Fruit fly (Drosophila melanogaster) whole organism, prepupa: ENCODE results near the gene comm3.

Experiments used
- Blimp-1 ChIP-seq: fragments of 200-800 bp; sonication (Bioruptor generic); optimal IDR thresholded peaks from 3 replicates; lab custom pipeline; 2017; ENCODE audit warnings: missing biosample characterization, missing genetic modification characterization, mild to moderate bottlenecking, moderate library complexity, missing genetic modification reagents
- CG11902 ChIP-seq: fragments of 200-800 bp; sonication (Bioruptor generic); optimal IDR thresholded peaks from 3 replicates; lab custom pipeline; 2016; ENCODE audit warnings: missing biosample characterization, missing genetic modification characterization
- CG15336 ChIP-seq: fragments of 200-800 bp; sonication (Bioruptor generic); IDR thresholded peaks from 2 replicates; pipeline ENCODE4 v1.3.6; 2022; ENCODE audit warnings: missing biosample characterization, missing genetic modification characterization
- CG1621 ChIP-seq: fragments of 200-800 bp; sonication (Bioruptor generic); optimal IDR thresholded peaks from 3 replicates; lab custom pipeline; 2018; ENCODE audit warnings: missing biosample characterization, mild to moderate bottlenecking, missing genetic modification characterization
- CG16779 ChIP-seq: fragments of 200-800 bp; sonication (Bioruptor generic); optimal IDR thresholded peaks from 3 replicates; lab custom pipeline; 2017; ENCODE audit warnings: missing biosample characterization, mild to moderate bottlenecking, missing genetic modification characterization
- CG31627 ChIP-seq: fragments of 200-800 bp; sonication (Bioruptor generic); optimal IDR thresholded peaks from 3 replicates; lab custom pipeline; 2016; ENCODE audit warnings: missing biosample characterization, missing genetic modification characterization
- CG32006 ChIP-seq: fragments of 200-800 bp; sonication (Bioruptor generic); optimal IDR thresholded peaks from 3 replicates; lab custom pipeline; 2017; ENCODE audit warnings: missing biosample characterization, mild to moderate bottlenecking, missing genetic modification characterization
- CG34406 ChIP-seq: fragments of 200-800 bp; sonication (Bioruptor generic); optimal IDR thresholded peaks from 3 replicates; lab custom pipeline; 2016; ENCODE audit warnings: missing biosample characterization, missing genetic modification characterization
- CG3919 ChIP-seq: fragments of 200-800 bp; sonication (Bioruptor generic); optimal IDR thresholded peaks from 3 replicates; lab custom pipeline; 2016; ENCODE audit warnings: missing biosample characterization, missing genetic modification characterization
- CG6163 ChIP-seq: fragments of 200-800 bp; sonication (Bioruptor generic); IDR thresholded peaks from 3 replicates; pipeline ENCODE4 v1.3.6; 2022; ENCODE audit warnings: missing biosample characterization, missing genetic modification characterization
- CG6276 ChIP-seq: fragments of 200-800 bp; sonication (Bioruptor generic); optimal IDR thresholded peaks from 2 replicates; lab custom pipeline; 2017; ENCODE audit warnings: missing biosample characterization, mild to moderate bottlenecking, missing genetic modification characterization
- CG6792 ChIP-seq: fragments of 200-800 bp; sonication (Bioruptor generic); optimal IDR thresholded peaks from 3 replicates; lab custom pipeline; 2016; ENCODE audit warnings: missing biosample characterization, missing genetic modification characterization
- CG6808 ChIP-seq: fragments of 200-800 bp; sonication (Bioruptor generic); optimal IDR thresholded peaks from 3 replicates; lab custom pipeline; 2017; ENCODE audit warnings: missing biosample characterization, missing genetic modification characterization, mild to moderate bottlenecking, moderate library complexity, missing genetic modification reagents
- CG6854 ChIP-seq: fragments of 200-800 bp; sonication (Bioruptor generic); optimal IDR thresholded peaks from 2 replicates; lab custom pipeline; 2017; ENCODE audit warnings: missing biosample characterization, mild to moderate bottlenecking, missing genetic modification characterization
- CG8119 ChIP-seq: fragments of 200-800 bp; sonication (Bioruptor generic); IDR thresholded peaks from 3 replicates; pipeline ENCODE4 v1.3.6; 2022; ENCODE audit warnings: missing biosample characterization, missing genetic modification characterization
- CG8319 ChIP-seq: fragments of 200-800 bp; sonication (Bioruptor generic); optimal IDR thresholded peaks from 3 replicates; lab custom pipeline; 2016; ENCODE audit warnings: missing biosample characterization, missing genetic modification characterization
- CG8632 ChIP-seq: fragments of 200-800 bp; sonication (Bioruptor generic); optimal IDR thresholded peaks from 3 replicates; lab custom pipeline; 2016; ENCODE audit warnings: missing biosample characterization, missing genetic modification characterization
- CG9139 ChIP-seq: fragments of 200-800 bp; sonication (Bioruptor generic); optimal IDR thresholded peaks from 3 replicates; lab custom pipeline; 2017; ENCODE audit warnings: missing biosample characterization, mild to moderate bottlenecking, missing genetic modification characterization
- Eip75B ChIP-seq: fragments of 200-800 bp; sonication (Bioruptor generic); optimal IDR thresholded peaks from 3 replicates; lab custom pipeline; 2016; ENCODE audit warnings: missing biosample characterization, missing genetic modification characterization
- Eip78C ChIP-seq: fragments of 200-800 bp; sonication (Bioruptor generic); peaks from one replicate; lab custom pipeline; 2016; ENCODE audit warnings: missing biosample characterization, missing genetic modification characterization
- Eip93F ChIP-seq: fragments of 200-800 bp; sonication (Bioruptor generic); optimal IDR thresholded peaks from 2 replicates; lab custom pipeline; 2016; ENCODE audit warnings: missing biosample characterization, mild to moderate bottlenecking, missing genetic modification characterization
- Ets21C ChIP-seq: fragments of 200-800 bp; sonication (Bioruptor generic); optimal IDR thresholded peaks from 3 replicates; lab custom pipeline; 2016; ENCODE audit warnings: missing biosample characterization, missing genetic modification characterization
- Gug ChIP-seq: fragments of 200-800 bp; sonication (Bioruptor generic); IDR thresholded peaks from 2 replicates; pipeline ENCODE4 v1.3.6; 2022; ENCODE audit warnings: missing biosample characterization, missing genetic modification characterization
- Hr38 ChIP-seq: sonication (Bioruptor generic); optimal IDR thresholded peaks from 2 replicates; lab custom pipeline; 2016; ENCODE audit warnings: missing biosample characterization, missing genetic modification characterization
- Hr39 ChIP-seq: fragments of 200-800 bp; sonication (Bioruptor generic); optimal IDR thresholded peaks from 2 replicates; lab custom pipeline; 2016; ENCODE audit warnings: missing biosample characterization, missing genetic modification characterization
- Hr4 ChIP-seq: fragments of 200-800 bp; sonication (Bioruptor generic); optimal IDR thresholded peaks from 3 replicates; lab custom pipeline; 2016; ENCODE audit warnings: missing biosample characterization, missing genetic modification characterization
- Lpt ChIP-seq: fragments of 200-800 bp; sonication (Bioruptor generic); optimal IDR thresholded peaks from 3 replicates; lab custom pipeline; 2016; ENCODE audit warnings: missing biosample characterization, missing genetic modification characterization
- OdsH ChIP-seq: fragments of 200-800 bp; sonication (Bioruptor generic); optimal IDR thresholded peaks from 3 replicates; lab custom pipeline; 2016; ENCODE audit warnings: missing biosample characterization, missing genetic modification characterization
- Smox ChIP-seq: fragments of 200-800 bp; sonication (Bioruptor generic); optimal IDR thresholded peaks from 3 replicates; lab custom pipeline; 2016; ENCODE audit warnings: missing biosample characterization, missing genetic modification characterization
- Sox14 ChIP-seq: fragments of 200-800 bp; sonication (Bioruptor generic); optimal IDR thresholded peaks from 3 replicates; lab custom pipeline; 2016; ENCODE audit warnings: missing biosample characterization, missing genetic modification characterization
- achi ChIP-seq: fragments of 200-800 bp; sonication (Bioruptor generic); optimal IDR thresholded peaks from 3 replicates; lab custom pipeline; 2016; ENCODE audit warnings: missing biosample characterization, missing genetic modification characterization
- acj6 ChIP-seq: fragments of 200-800 bp; sonication (Bioruptor generic); optimal IDR thresholded peaks from 3 replicates; lab custom pipeline; 2016; ENCODE audit warnings: missing biosample characterization, missing genetic modification characterization
- dac ChIP-seq: fragments of 200-800 bp; sonication (Bioruptor generic); optimal IDR thresholded peaks from 2 replicates; lab custom pipeline; 2017; ENCODE audit warnings: missing biosample characterization, mild to moderate bottlenecking, missing genetic modification characterization
- eg ChIP-seq: fragments of 200-800 bp; sonication (Bioruptor generic); IDR thresholded peaks from 3 replicates; pipeline ENCODE4 v1.3.6; 2022; ENCODE audit warnings: missing biosample characterization, missing genetic modification characterization
- esn ChIP-seq: fragments of 200-800 bp; sonication (Bioruptor generic); optimal IDR thresholded peaks from 2 replicates; lab custom pipeline; 2016; ENCODE audit warnings: missing biosample characterization, mild to moderate bottlenecking, missing genetic modification characterization, moderate library complexity
- fd59A ChIP-seq: fragments of 200-800 bp; sonication (Bioruptor generic); optimal IDR thresholded peaks from 2 replicates; lab custom pipeline; 2017; ENCODE audit warnings: missing biosample characterization, mild to moderate bottlenecking, missing genetic modification characterization, missing genetic modification reagents
- fd85E ChIP-seq: fragments of 200-800 bp; sonication (Bioruptor generic); optimal IDR thresholded peaks from 3 replicates; lab custom pipeline; 2016; ENCODE audit warnings: missing biosample characterization, missing genetic modification characterization
- fkh ChIP-seq: fragments of 200-800 bp; sonication (Bioruptor generic); optimal IDR thresholded peaks from 3 replicates; lab custom pipeline; 2017; ENCODE audit warnings: missing biosample characterization, mild to moderate bottlenecking, missing genetic modification characterization, moderate library complexity
- salr ChIP-seq, 2 experiments: fragments of 200-800 bp; sonication (Bioruptor generic); optimal IDR thresholded peaks; 3 replicates each; lab custom pipeline; 2016 to 2018; ENCODE audit warnings: missing biosample characterization in 2 of 2, missing genetic modification characterization in 2 of 2, mild to moderate bottlenecking in 1 of 2
- ss ChIP-seq, 2 experiments: fragments of 200-800 bp; sonication (Bioruptor generic); optimal IDR thresholded peaks; 2 replicates in 1 of 2; 3 replicates in 1 of 2; lab custom pipeline; 2017 to 2018; ENCODE audit warnings: mild to moderate bottlenecking in 2 of 2, missing biosample characterization in 2 of 2, missing genetic modification characterization in 2 of 2, moderate library complexity in 1 of 2
- svp ChIP-seq: fragments of 200-800 bp; sonication (Bioruptor generic); peaks from one replicate; lab custom pipeline; 2016; ENCODE audit warnings: missing biosample characterization, missing genetic modification characterization
- topi ChIP-seq: fragments of 200-800 bp; sonication (Bioruptor generic); optimal IDR thresholded peaks from 3 replicates; lab custom pipeline; 2016; ENCODE audit warnings: missing biosample characterization, missing genetic modification characterization
- vri ChIP-seq: fragments of 200-800 bp; sonication (Bioruptor generic); optimal IDR thresholded peaks from 3 replicates; lab custom pipeline; 2016; ENCODE audit warnings: missing biosample characterization, mild to moderate bottlenecking, missing genetic modification characterization

Gene comm3

DNA sequence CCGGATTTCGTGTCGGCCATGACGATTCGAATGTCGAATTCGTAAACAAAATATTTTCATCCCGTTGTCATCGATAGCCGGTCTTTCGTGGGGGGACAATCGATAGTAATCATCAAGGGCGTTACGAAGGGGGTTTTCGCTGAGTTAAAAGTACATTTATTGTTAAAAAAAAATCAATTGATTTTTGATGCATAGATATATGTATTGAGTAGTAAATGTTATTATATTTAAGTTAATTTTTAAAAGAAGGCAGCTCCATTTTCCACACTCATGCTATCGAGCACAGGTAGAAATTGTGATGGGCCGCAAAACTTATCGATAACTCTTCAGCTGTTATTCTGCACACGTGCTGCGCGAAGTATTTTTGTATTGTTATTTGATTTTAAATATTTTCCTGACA lies 67.1 kb downstream of the comm3 start, which contains the start of the genes mrn and CG12301 (continued):
- TF ChIP-seq Blimp-1 (GFP tag; lab: Kevin White, UChicago) = no peak
- TF ChIP-seq CG11902 (GFP tag; lab: Kevin White, UChicago) = peak; percentile 92
- TF ChIP-seq CG32006 (GFP tag; lab: Kevin White, UChicago) = no peak
- TF ChIP-seq Ets21C (GFP tag; lab: Kevin White, UChicago) = no peak
- peak; percentile 82 for TF ChIP-seq CG31627 (GFP tag; lab: Kevin White, UChicago)
- no peak for TF ChIP-seq CG1621 (tag; lab: Kevin White, UChicago)
- TF ChIP-seq dac (GFP tag; lab: Kevin White, UChicago) = no peak
- TF ChIP-seq Gug (GFP tag; lab: Robert Waterston, UW) = peak; percentile 69
- no peak for TF ChIP-seq fd85E (GFP tag; lab: Kevin White, UChicago)
- TF ChIP-seq OdsH (GFP tag; lab: Kevin White, UChicago) = no peak
- no peak for TF ChIP-seq vri (GFP tag; lab: Kevin White, UChicago)
- TF ChIP-seq salr (GFP tag; optimal IDR thresholded peaks at IDR 0.05; lab: Kevin White, UChicago) = no peak
- TF ChIP-seq CG34406 (GFP tag; lab: Kevin White, UChicago) = no peak
- TF ChIP-seq Hr4 = no peak
- TF ChIP-seq CG9139 (GFP tag; lab: Kevin White, UChicago) = no peak
- TF ChIP-seq CG15336 (GFP tag; lab: Robert Waterston, UW) = peak; percentile 50
- no peak for TF ChIP-seq CG6276 (GFP tag; lab: Kevin White, UChicago)
- TF ChIP-seq CG6808 = no peak
- no peak for TF ChIP-seq Eip93F (GFP tag; lab: Kevin White, UChicago)
- TF ChIP-seq CG3919 = no peak
- TF ChIP-seq Sox14 = no peak
- TF ChIP-seq achi (GFP tag; lab: Kevin White, UChicago) = no peak

DNA sequence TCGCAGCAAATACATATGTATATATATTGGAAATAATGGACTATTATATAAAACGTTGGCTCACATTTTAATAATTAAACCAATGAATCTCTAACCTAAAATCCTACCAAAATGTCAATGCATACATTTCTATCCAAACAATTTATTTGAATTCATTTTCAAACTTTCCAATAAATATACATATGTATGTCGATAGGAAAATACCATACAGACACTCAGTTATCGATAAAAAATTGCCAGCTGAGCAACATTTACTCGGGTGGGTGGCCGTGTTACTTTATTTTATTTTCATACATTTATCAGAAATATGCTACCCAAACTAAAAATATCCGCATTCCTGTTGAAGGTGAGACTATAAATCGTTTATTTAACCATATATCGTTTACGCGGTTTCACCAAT lies 71.2 kb downstream of the comm3 start, which contains the start of gene Ufsp2:
Gene Ufsp2 (plus strand): TSS at position 214 of the 400 bp plus-strand sequence.
- no peak for TF ChIP-seq CG9139 (GFP tag; lab: Kevin White, UChicago)
- no peak for TF ChIP-seq CG15336 (GFP tag; lab: Robert Waterston, UW)
- TF ChIP-seq CG8632 (GFP tag; lab: Kevin White, UChicago) = no peak
- no peak for TF ChIP-seq Eip75B
- TF ChIP-seq achi (GFP tag; lab: Kevin White, UChicago) = no peak
- TF ChIP-seq CG1621 (tag; lab: Kevin White, UChicago) = no peak
- no peak for TF ChIP-seq acj6 (GFP tag; lab: Kevin White, UChicago)

DNA sequence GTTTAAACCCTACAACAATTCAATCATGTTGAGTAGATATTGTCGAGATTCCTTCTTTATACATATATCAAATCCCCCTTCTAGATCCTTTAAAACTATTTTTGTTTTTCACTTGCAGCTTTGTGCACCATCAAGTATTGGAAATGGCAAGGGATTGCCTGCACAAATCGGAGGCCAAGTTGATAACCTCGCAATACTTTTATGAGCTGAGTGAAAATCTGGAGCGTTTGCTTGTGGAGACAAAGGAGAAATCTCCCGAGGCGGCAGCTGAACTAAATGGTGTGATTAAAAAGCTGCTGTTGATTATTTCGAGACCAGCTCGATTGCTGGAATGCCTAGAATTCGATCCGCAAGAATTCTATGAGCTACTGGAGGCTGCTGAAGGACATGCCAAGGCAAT lies 77.0 kb downstream of the comm3 start:
- no peak for TF ChIP-seq Lpt (GFP tag; lab: Kevin White, UChicago)
- no peak for TF ChIP-seq Hr39 (GFP tag; lab: Kevin White, UChicago)
- peak; percentile 94 for TF ChIP-seq svp (GFP tag; lab: Kevin White, UChicago)
- no peak for TF ChIP-seq CG6792 (GFP tag; lab: Kevin White, UChicago)
- TF ChIP-seq Smox (GFP tag; lab: Kevin White, UChicago) = no peak
- TF ChIP-seq, all 60 proteins: peak for 1

DNA sequence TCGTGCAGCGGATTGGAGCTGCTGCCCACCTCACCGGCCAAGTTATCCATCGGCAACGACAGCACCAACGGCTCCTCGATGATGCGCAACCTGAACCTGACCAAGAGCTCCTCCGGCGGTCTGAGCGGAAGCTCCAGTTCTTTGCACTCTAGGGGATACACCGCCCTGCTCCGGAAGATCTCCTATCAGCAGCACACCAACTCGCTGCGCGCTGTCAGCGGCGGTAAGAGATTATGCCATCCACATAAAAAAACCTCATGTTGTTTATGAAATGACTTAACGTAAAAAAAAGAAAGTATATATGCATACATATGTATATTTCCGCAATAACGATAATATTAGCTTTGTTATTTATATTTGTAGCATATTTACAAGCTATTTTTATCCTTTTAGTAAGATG lies 78.8 kb downstream of the comm3 start:
- TF ChIP-seq svp (GFP tag; lab: Kevin White, UChicago) (peak; percentile 84), ss (GFP tag; optimal IDR thresholded peaks at IDR 0.05; lab: Kevin White, UChicago) (no peak)

DNA sequence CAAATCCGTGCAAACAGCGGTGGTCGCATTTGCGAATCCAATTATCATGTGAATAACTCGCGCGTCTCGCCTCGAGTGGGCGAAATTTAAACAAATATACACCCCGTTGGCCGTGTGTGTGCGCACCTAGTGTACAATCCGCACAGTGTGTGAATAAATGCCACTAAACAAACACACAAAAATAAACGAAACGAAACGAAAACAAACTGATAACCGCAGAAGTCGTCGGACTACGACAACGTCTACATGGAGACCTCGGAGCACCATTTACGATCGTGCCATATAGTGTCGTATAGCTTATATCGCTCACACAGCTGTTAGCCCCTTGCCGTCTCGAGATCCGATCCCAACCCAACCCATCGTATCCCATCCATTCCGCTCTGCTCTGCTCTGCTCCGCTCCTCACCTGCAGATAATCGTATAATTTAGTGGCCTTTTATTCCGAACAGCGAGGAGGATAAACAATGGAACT lies 81.0 kb downstream of the comm3 start:
- TF ChIP-seq ss (GFP tag; optimal IDR thresholded peaks at IDR 0.05; lab: Kevin White, UChicago) (peak in 1 of 2 experiments; percentile 32), Hr38 (GFP tag; lab: Kevin White, UChicago) (no peak), CG16779 (tag; lab: Kevin White, UChicago) (peak; percentile 51), CG34406 (GFP tag; lab: Kevin White, UChicago) (peak; percentile 38), CG6163 (peak; percentile 61; the same call in 2 of the 3 replicates), Eip78C (peak; percentile 84), CG8319 (GFP tag; lab: Kevin White, UChicago) (peak; percentile 76), CG15336 (GFP tag; lab: Robert Waterston, UW) (no peak), CG8119 (no peak), svp (GFP tag; lab: Kevin White, UChicago) (peak; percentile 65), vri (GFP tag; lab: Kevin White, UChicago) (peak; percentile 71), fd85E (GFP tag; lab: Kevin White, UChicago) (no peak), Sox14 (peak; percentile 45), fd59A (GFP tag; lab: Kevin White, UChicago) (no peak), fkh (GFP tag; lab: Kevin White, UChicago) (peak; percentile 100), CG6854 (GFP tag; lab: Kevin White, UChicago) (peak; percentile 13), eg (peak; percentile 6; the same call in 1 of the 3 replicates), CG1621 (tag; lab: Kevin White, UChicago) (no peak), topi (GFP tag; lab: Kevin White, UChicago) (peak; percentile 1), esn (GFP tag; lab: Kevin White, UChicago) (peak; percentile 6), Eip93F (GFP tag; lab: Kevin White, UChicago) (no peak)
- TF ChIP-seq, all 60 proteins: peak for 14
